Worm (Caenorhabditis elegans): Measurements from ENCODE around the gene W02H5.8.

ce11 chrV:2698826-2699225 is 46.4 kb upstream of the W02H5.8 start, which contains the start of gene nuo-5:
- TF ChIP-seq nhr-11 (tag; optimal IDR thresholded peaks at IDR 0.05) = no peak
- TF ChIP-seq unc-30 (tag; optimal IDR thresholded peaks at IDR 0.05) = no peak
- TF ChIP-seq lsy-2 (tag; optimal IDR thresholded peaks at IDR 0.05) = no peak
- TF ChIP-seq ztf-11 (tag; optimal IDR thresholded peaks at IDR 0.05) = no peak
- TF ChIP-seq ceh-82 (tag; optimal IDR thresholded peaks at IDR 0.05) = no peak
- no peak for TF ChIP-seq nhr-28 (tag; optimal IDR thresholded peaks at IDR 0.05)
- no peak for TF ChIP-seq nhr-237 (tag; optimal IDR thresholded peaks at IDR 0.05)
- no peak for TF ChIP-seq fkh-8 (tag; optimal IDR thresholded peaks at IDR 0.05)
